Fruit fly (Drosophila melanogaster): Measurements from ENCODE around the gene CG43390.
A peak's percentile ranks its signal among the peaks of the same experiment; 100 is the strongest.

Gene CG43390

DNA sequence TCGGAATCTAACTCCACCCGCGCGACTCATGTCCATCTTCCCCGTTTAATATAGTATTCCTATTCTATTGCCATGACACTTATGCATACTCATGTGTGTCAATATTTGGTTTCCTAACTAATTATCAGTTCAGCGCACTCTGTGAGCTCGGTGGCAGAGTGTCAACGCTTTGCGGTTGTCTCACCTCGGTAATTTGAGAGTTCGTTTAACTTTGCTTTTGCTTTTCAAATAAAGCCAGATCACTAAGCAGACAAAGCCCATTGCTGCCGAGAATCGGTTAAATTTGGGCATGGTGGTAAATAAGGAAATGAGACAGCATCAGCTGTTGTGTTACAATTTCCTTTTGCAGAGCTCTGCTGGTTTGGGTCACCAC is 39.4 kb downstream of the CG43390 start (continued):
- no peak for TF ChIP-seq Bdp1 (GFP tag; optimal IDR thresholded peaks at IDR 0.05)
- TF ChIP-seq Fer1 (GFP tag; optimal IDR thresholded peaks at IDR 0.05): peak; percentile 54
- no peak for TF ChIP-seq twi (tag; optimal IDR thresholded peaks at IDR 0.05)
- peak; percentile 61 for TF ChIP-seq BtbVII (GFP tag; optimal IDR thresholded peaks at IDR 0.05)
- TF ChIP-seq CG17186 (GFP tag; optimal IDR thresholded peaks at IDR 0.05): no peak
- TF ChIP-seq E2f2 (GFP tag; IDR thresholded peaks at IDR 0.05): peak; percentile 15; the same call in 1 of the 2 replicates
- TF ChIP-seq CG1603 (tag; optimal IDR thresholded peaks at IDR 0.05): peak; percentile 40
- TF ChIP-seq CG15696 (tag; optimal IDR thresholded peaks at IDR 0.05): peak; percentile 10
- TF ChIP-seq unc-4 (GFP tag; IDR thresholded peaks at IDR 0.05; ENCODE audit: partially characterized antibody): no peak
- no peak for TF ChIP-seq lov (optimal IDR thresholded peaks at IDR 0.05)
- TF ChIP-seq lov (GFP tag; IDR thresholded peaks at IDR 0.05): 0 out of 3 replicates have a peak, but pooled peaks have one; percentile 12
- TF ChIP-seq CG18476 (GFP tag; optimal IDR thresholded peaks at IDR 0.05): no peak
- peak; percentile 75 for TF ChIP-seq CG17568 (GFP tag; optimal IDR thresholded peaks at IDR 0.05)
- peak; percentile 54 for TF ChIP-seq CG15514 (GFP tag; optimal IDR thresholded peaks at IDR 0.05)
- TF ChIP-seq CG2199 (GFP tag; IDR thresholded peaks at IDR 0.05): 0 out of 3 replicates have a peak, but pooled peaks have one; percentile 39
- peak; percentile 64 for TF ChIP-seq CrebB (tag; optimal IDR thresholded peaks at IDR 0.05)
- peak; percentile 26 for TF ChIP-seq CG9727 (GFP tag; optimal IDR thresholded peaks at IDR 0.05)
- TF ChIP-seq CG12659 (GFP tag; optimal IDR thresholded peaks at IDR 0.05): peak; percentile 13
- TF ChIP-seq PHDP (tag; optimal IDR thresholded peaks at IDR 0.05): peak; percentile 54
- TF ChIP-seq CG17361 (GFP tag; IDR thresholded peaks at IDR 0.05): no peak
- peak; percentile 38 for TF ChIP-seq unpg (GFP tag; optimal IDR thresholded peaks at IDR 0.05)
- peak; percentile 8 for TF ChIP-seq CHES-1-like (GFP tag; optimal IDR thresholded peaks at IDR 0.05)
- TF ChIP-seq CG2678 (tag; optimal IDR thresholded peaks at IDR 0.05): peak; percentile 44
- TF ChIP-seq HLHmδ (GFP tag; optimal IDR thresholded peaks at IDR 0.05): peak; percentile 68
- TF ChIP-seq ATbp (GFP tag; optimal IDR thresholded peaks at IDR 0.05): peak; percentile 79
- TF ChIP-seq Max (GFP tag; optimal IDR thresholded peaks at IDR 0.05): peak; percentile 26
- no peak for TF ChIP-seq fd96Cb (tag; optimal IDR thresholded peaks at IDR 0.05)
- TF ChIP-seq onecut (GFP tag; IDR thresholded peaks at IDR 0.05): peak; percentile 29; the same call in 1 of the 2 replicates
- TF ChIP-seq CG8359 (GFP tag; optimal IDR thresholded peaks at IDR 0.05; ENCODE audit: borderline replicate concordance): peak; percentile 52
- no peak for TF ChIP-seq CG7786 (GFP tag; optimal IDR thresholded peaks at IDR 0.05)
- no peak for TF ChIP-seq Trl (optimal IDR thresholded peaks at IDR 0.05)
- TF ChIP-seq Trl (GFP tag; optimal IDR thresholded peaks at IDR 0.05): peak; percentile 17
- TF ChIP-seq chinmo (GFP tag; IDR thresholded peaks at IDR 0.05; ENCODE audit: partially characterized antibody): peak; percentile 3; the same call in 1 of the 4 replicates
- peak; percentile 40 for TF ChIP-seq dmrt11E (tag; optimal IDR thresholded peaks at IDR 0.05)
- TF ChIP-seq CG12391 (tag; optimal IDR thresholded peaks at IDR 0.05): no peak
- peak; percentile 23 for TF ChIP-seq Fer3 (tag; optimal IDR thresholded peaks at IDR 0.05)
- no peak for TF ChIP-seq ab (GFP tag; optimal IDR thresholded peaks at IDR 0.05)
- peak; percentile 55 for TF ChIP-seq CG13296 (GFP tag; optimal IDR thresholded peaks at IDR 0.05)
- TF ChIP-seq gsb (GFP tag; IDR thresholded peaks at IDR 0.05): no peak
- no peak for TF ChIP-seq CG17612 (GFP tag; IDR thresholded peaks at IDR 0.05)
- TF ChIP-seq CG3163 (GFP tag; optimal IDR thresholded peaks at IDR 0.05): no peak
- TF ChIP-seq CG11696 (GFP tag; IDR thresholded peaks at IDR 0.05): peak; percentile 28; the same call in 1 of the 2 replicates
- no peak for TF ChIP-seq Ssrp (tag; optimal IDR thresholded peaks at IDR 0.05)
- TF ChIP-seq mirr (GFP tag; optimal IDR thresholded peaks at IDR 0.05): peak; percentile 68
- peak; percentile 23 for TF ChIP-seq CG12219 (GFP tag; optimal IDR thresholded peaks at IDR 0.05)
- no peak for TF ChIP-seq CG8924 (tag; optimal IDR thresholded peaks at IDR 0.05)
- peak; percentile 3 for TF ChIP-seq Hey (tag; optimal IDR thresholded peaks at IDR 0.05)
- peak; percentile 24 for TF ChIP-seq CG17359 (tag; optimal IDR thresholded peaks at IDR 0.05)
- no peak for TF ChIP-seq Opbp (GFP tag; IDR thresholded peaks at IDR 0.05; ENCODE audit: partially characterized antibody)
- TF ChIP-seq sens (GFP tag): peak; percentile 24
